Worm (Caenorhabditis elegans) whole organism, L2 larva: ENCODE results near the gene T27C5.12.

ENCODE experiments used
- ama-1 ChIP-seq: fragments of 150-350 bp; optimal IDR thresholded peaks from 2 replicates; lab custom pipeline; 2018; ENCODE audit warnings: inconsistent platforms
- blmp-1 ChIP-seq: sonication (generic microtip); optimal IDR thresholded peaks from 2 replicates; lab custom pipeline; 2017; ENCODE audit warnings: missing genetic modification characterization, mild to moderate bottlenecking, missing compliant biosample characterization, antibody characterized with exemption, moderate library complexity; ENCODE audit not compliant: insufficient read depth
- mdl-1 ChIP-seq, 2 experiments: fragments of 150-350 bp in 1 of 2; sonication (generic microtip) in 1 of 2; optimal IDR thresholded peaks; 2 replicates each; lab custom pipeline; 2017; ENCODE audit warnings: missing biosample characterization in 2 of 2, missing genetic modification characterization in 2 of 2
- nhr-237 ChIP-seq: fragments of 150-350 bp; optimal IDR thresholded peaks from 2 replicates; lab custom pipeline; 2014; ENCODE audit warnings: missing biosample characterization, missing genetic modification characterization
- zag-1 ChIP-seq: fragments of 150-350 bp; optimal IDR thresholded peaks from 2 replicates; lab custom pipeline; 2014; ENCODE audit warnings: missing biosample characterization, missing genetic modification characterization
- ztf-11 ChIP-seq: sonication (generic microtip); optimal IDR thresholded peaks from 2 replicates; lab custom pipeline; 2017; ENCODE audit warnings: missing biosample characterization, missing genetic modification characterization

DNA sequence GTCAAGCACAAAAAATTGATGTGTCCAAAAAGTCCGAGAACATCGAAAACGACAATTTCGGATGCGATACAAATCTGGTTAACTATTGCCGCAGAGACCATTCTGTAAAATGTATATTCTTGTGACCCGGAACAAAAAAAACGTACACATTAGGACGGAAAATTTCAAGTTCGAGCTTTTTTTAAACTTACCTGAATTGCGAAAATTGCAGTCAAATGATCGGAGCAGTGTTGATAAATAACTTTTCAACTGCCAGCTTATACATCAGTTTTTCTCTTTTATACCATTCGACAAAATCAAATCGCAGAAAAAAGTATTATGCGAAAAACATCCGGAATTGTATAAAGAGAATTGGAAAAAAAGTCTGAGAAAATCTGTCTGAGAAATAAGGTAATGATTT is 23.3 kb downstream of the T27C5.12 start, which contains the start of gene srsx-2:
- TF ChIP-seq nhr-237 (tag; lab: Kevin White, UChicago) (no peak), ztf-11 (no peak), ama-1 (lab: Kevin White, UChicago) (no peak), blmp-1 (tag; lab: Kevin White, UChicago) (no peak), mdl-1 (tag; optimal IDR thresholded peaks at IDR 0.05; lab: Kevin White, UChicago) (no peak), zag-1 (tag; lab: Kevin White, UChicago) (no peak)
